Worm (Caenorhabditis elegans): ENCODE measurements around the gene sms-1.
A peak's percentile ranks its signal among the peaks of the same experiment; 100 is the strongest.

The sms-1 gene

ce11 chrIV:11472023-11472422 lies 26.0 kb downstream of the sms-1 start:
- no peak for TF ChIP-seq ets-4 (tag; optimal IDR thresholded peaks at IDR 0.05)
- TF ChIP-seq nhr-11 (tag; optimal IDR thresholded peaks at IDR 0.05) = no peak
- TF ChIP-seq unc-42 (tag; optimal IDR thresholded peaks at IDR 0.05) = no peak
- no peak for TF ChIP-seq F13H6.1 (tag; optimal IDR thresholded peaks at IDR 0.05)
- TF ChIP-seq ztf-16 (tag; optimal IDR thresholded peaks at IDR 0.05) = no peak
- TF ChIP-seq ref-2 (tag; optimal IDR thresholded peaks at IDR 0.05) = no peak

- TF ChIP-seq elt-2 (tag; optimal IDR thresholded peaks at IDR 0.05) (peak; percentile 85), unc-55 (GFP tag; optimal IDR thresholded peaks at IDR 0.05) (no peak)
Observed at ce11 chrIV:11469698-11470591, 28.0 kb downstream of the sms-1 start, which contains the start of the genes C10C6.13 and wht-2. TSS of gene C10C6.13 (minus strand) at chrIV:11469748. TSS of gene wht-2 (plus strand) at chrIV:11470436.

ce11 chrIV:11467413-11467812 lies 30.6 kb downstream of the sms-1 start, which contains the start of gene C10C6.7:
TSS of gene C10C6.7 (minus strand) at chrIV:11467513.
- TF ChIP-seq ceh-18 (tag; optimal IDR thresholded peaks at IDR 0.05) (no peak), K09A11.1 (tag; optimal IDR thresholded peaks at IDR 0.05; ENCODE audit: insufficient read depth) (no peak), ceh-45 (GFP tag; IDR thresholded peaks at IDR 0.05) (no peak), rnt-1 (tag; optimal IDR thresholded peaks at IDR 0.05) (no peak), fkh-10 (GFP tag; optimal IDR thresholded peaks at IDR 0.05) (no peak), ama-1 (optimal IDR thresholded peaks at IDR 0.05) (no peak), ztf-16 (tag; optimal IDR thresholded peaks at IDR 0.05) (no peak), tbx-7 (tag; optimal IDR thresholded peaks at IDR 0.05) (no peak), syd-9 (tag; optimal IDR thresholded peaks at IDR 0.05) (no peak), hlh-13 (GFP tag; optimal IDR thresholded peaks at IDR 0.05) (no peak), dve-1 (tag; optimal IDR thresholded peaks at IDR 0.05) (no peak), nhr-11 (tag; optimal IDR thresholded peaks at IDR 0.05) (no peak), fax-1 (tag; optimal IDR thresholded peaks at IDR 0.05) (no peak), Y22D7AL.16 (tag; optimal IDR thresholded peaks at IDR 0.05) (no peak), pax-1 (tag; optimal IDR thresholded peaks at IDR 0.05) (no peak), gmeb-2 (tag; optimal IDR thresholded peaks at IDR 0.05) (no peak), eyg-1 (tag; optimal IDR thresholded peaks at IDR 0.05) (no peak), odd-2 (tag; optimal IDR thresholded peaks at IDR 0.05) (no peak)

- no peak for TF ChIP-seq hlh-8 (tag; optimal IDR thresholded peaks at IDR 0.05)
- no peak for TF ChIP-seq sox-2 (GFP tag; IDR thresholded peaks at IDR 0.05)
- no peak for TF ChIP-seq ceh-31 (tag; optimal IDR thresholded peaks at IDR 0.05)
- no peak for TF ChIP-seq pag-3 (tag; optimal IDR thresholded peaks at IDR 0.05; ENCODE audit: borderline replicate concordance)
- TF ChIP-seq nhr-11 (tag; optimal IDR thresholded peaks at IDR 0.05) = no peak
- TF ChIP-seq ceh-30 (tag; optimal IDR thresholded peaks at IDR 0.05) = no peak
- TF ChIP-seq fax-1 (tag; optimal IDR thresholded peaks at IDR 0.05) = no peak
- TF ChIP-seq unc-55 (GFP tag; optimal IDR thresholded peaks at IDR 0.05) = no peak
- TF ChIP-seq npax-4 (tag; optimal IDR thresholded peaks at IDR 0.05) = no peak
- no peak for TF ChIP-seq K09A11.1 (tag; optimal IDR thresholded peaks at IDR 0.05; ENCODE audit: insufficient read depth)
- no peak for TF ChIP-seq ceh-19 (GFP tag; optimal IDR thresholded peaks at IDR 0.05)
- no peak for TF ChIP-seq eyg-1 (tag; optimal IDR thresholded peaks at IDR 0.05)
- TF ChIP-seq madf-2 (tag; optimal IDR thresholded peaks at IDR 0.05) = no peak
- TF ChIP-seq hlh-13 (GFP tag; optimal IDR thresholded peaks at IDR 0.05) = no peak
- no peak for TF ChIP-seq pha-2 (tag; optimal IDR thresholded peaks at IDR 0.05)
- no peak for TF ChIP-seq ceh-34 (tag; optimal IDR thresholded peaks at IDR 0.05)
- no peak for TF ChIP-seq unc-42 (tag; optimal IDR thresholded peaks at IDR 0.05)
- no peak for TF ChIP-seq rnt-1 (tag; optimal IDR thresholded peaks at IDR 0.05)
- TF ChIP-seq dmd-4 (tag; optimal IDR thresholded peaks at IDR 0.05; ENCODE audit: borderline replicate concordance) = no peak
Observed at ce11 chrIV:11465125-11465524, 32.8 kb downstream of the sms-1 start, which contains the start of gene C10C6.3. TSS of gene C10C6.3 (minus strand) at chrIV:11465225.

Measured in whole organism, late embryonic.